Worm (Caenorhabditis elegans) whole organism, L1 larva: ENCODE measurements around the gene gpa-8.

Experiments used
- C04F5.9 ChIP-seq: sonication (generic microtip); optimal IDR thresholded peaks from 2 replicates; lab custom pipeline; 2016; ENCODE audit warnings: missing genetic modification characterization, missing compliant biosample characterization
- alr-1 ChIP-seq: fragments of 200-800 bp; sonication (Bioruptor generic); optimal IDR thresholded peaks from 2 replicates; lab custom pipeline; 2018; ENCODE audit warnings: borderline replicate concordance, mild to moderate bottlenecking, missing genetic modification characterization, missing compliant biosample characterization
- blmp-1 ChIP-seq: fragments of 150-350 bp; optimal IDR thresholded peaks from 2 replicates; lab custom pipeline; 2014; ENCODE audit warnings: missing biosample characterization, missing genetic modification characterization
- ceh-63 ChIP-seq: fragments of 200-800 bp; sonication (Bioruptor generic); optimal IDR thresholded peaks from 2 replicates; lab custom pipeline; 2018; ENCODE audit warnings: mild to moderate bottlenecking, missing genetic modification characterization, missing compliant biosample characterization
- ceh-8 ChIP-seq: fragments of 200-800 bp; sonication (Bioruptor generic); optimal IDR thresholded peaks from 2 replicates; lab custom pipeline; 2018; ENCODE audit warnings: mild to moderate bottlenecking, missing genetic modification characterization, moderate library complexity, missing compliant biosample characterization
- ces-1 ChIP-seq: fragments of 150-350 bp; optimal IDR thresholded peaks from 2 replicates; lab custom pipeline; 2014; ENCODE audit warnings: missing biosample characterization, missing genetic modification reagents, missing genetic modification characterization
- dsc-1 ChIP-seq: sonication (generic microtip); optimal IDR thresholded peaks from 2 replicates; lab custom pipeline; 2016; ENCODE audit warnings: mild to moderate bottlenecking, missing genetic modification characterization, missing compliant biosample characterization
- elt-3 ChIP-seq, 6 experiments: fragments of 150-350 bp in 1 of 6; sonication (generic microtip); optimal IDR thresholded peaks; 2 replicates each; lab custom pipeline; 2017 to 2018; ENCODE audit warnings: missing biosample characterization in 6 of 6, missing genetic modification characterization in 6 of 6, inconsistent platforms in 1 of 6
- fkh-10 ChIP-seq: sonication (generic microtip); optimal IDR thresholded peaks from 2 replicates; lab custom pipeline; 2017; ENCODE audit warnings: missing biosample characterization, missing genetic modification reagents, missing genetic modification characterization
- fkh-4 ChIP-seq: sonication (generic microtip); optimal IDR thresholded peaks from 2 replicates; lab custom pipeline; 2016; ENCODE audit warnings: missing compliant biosample characterization, missing genetic modification characterization, borderline replicate concordance
- fos-1 ChIP-seq: fragments of 150-350 bp; optimal IDR thresholded peaks from 2 replicates; lab custom pipeline; 2014; ENCODE audit warnings: missing biosample characterization, missing genetic modification characterization
- hlh-17 ChIP-seq: fragments of 200-800 bp; sonication (Bioruptor generic); optimal IDR thresholded peaks from 2 replicates; lab custom pipeline; 2018; ENCODE audit warnings: missing genetic modification characterization, mild to moderate bottlenecking, missing compliant biosample characterization, moderate library complexity, borderline replicate concordance
- hlh-4 ChIP-seq: sonication (generic microtip); optimal IDR thresholded peaks from 2 replicates; lab custom pipeline; 2016; ENCODE audit warnings: mild to moderate bottlenecking, missing genetic modification characterization, missing compliant biosample characterization
- hpl-2 ChIP-seq: fragments of 150-350 bp; optimal IDR thresholded peaks from 2 replicates; lab custom pipeline; 2014; ENCODE audit warnings: missing biosample characterization, missing genetic modification reagents, missing genetic modification characterization
- irx-1 ChIP-seq: sonication (generic microtip); optimal IDR thresholded peaks from 2 replicates; lab custom pipeline; 2016; ENCODE audit warnings: missing genetic modification characterization, missing compliant biosample characterization
- jun-1 ChIP-seq: fragments of 150-350 bp; optimal IDR thresholded peaks from 2 replicates; lab custom pipeline; 2014; ENCODE audit warnings: missing biosample characterization, missing genetic modification reagents, missing genetic modification characterization
- lin-14 ChIP-seq: fragments of 200-800 bp; sonication (Bioruptor generic); optimal IDR thresholded peaks from 2 replicates; lab custom pipeline; 2018; ENCODE audit warnings: mild to moderate bottlenecking, missing genetic modification characterization, moderate library complexity, missing compliant biosample characterization
- lin-15B ChIP-seq: fragments of 150-350 bp; sonication (generic microtip); optimal IDR thresholded peaks from 3 replicates; lab custom pipeline; 2014; ENCODE audit warnings: missing biosample characterization, missing genetic modification characterization
- lir-3 ChIP-seq: sonication (generic microtip); optimal IDR thresholded peaks from 2 replicates; lab custom pipeline; 2016; ENCODE audit warnings: mild to moderate bottlenecking, missing genetic modification characterization, moderate library complexity, missing compliant biosample characterization; ENCODE audit not compliant: poor library complexity
- lsy-2 ChIP-seq, 2 experiments: fragments of 150-350 bp; optimal IDR thresholded peaks; 2 replicates each; lab custom pipeline; 2014; ENCODE audit warnings: missing biosample characterization in 2 of 2, missing genetic modification characterization in 2 of 2
- mep-1 ChIP-seq: fragments of 150-350 bp; optimal IDR thresholded peaks from 2 replicates; lab custom pipeline; 2014; ENCODE audit warnings: missing biosample characterization, missing genetic modification characterization
- nhr-11 ChIP-seq: fragments of 150-350 bp; optimal IDR thresholded peaks from 2 replicates; lab custom pipeline; 2014; ENCODE audit warnings: missing biosample characterization, missing genetic modification characterization
- nhr-20 ChIP-seq: sonication (generic microtip); optimal IDR thresholded peaks from 2 replicates; lab custom pipeline; 2016; ENCODE audit warnings: mild to moderate bottlenecking, missing genetic modification characterization, missing compliant biosample characterization
- nhr-28 ChIP-seq: fragments of 150-350 bp; optimal IDR thresholded peaks from 2 replicates; lab custom pipeline; 2014; ENCODE audit warnings: missing biosample characterization, missing genetic modification characterization
- nhr-76 ChIP-seq: sonication (generic microtip); optimal IDR thresholded peaks from 2 replicates; lab custom pipeline; 2017; ENCODE audit warnings: missing biosample characterization, missing genetic modification characterization
- nhr-85 ChIP-seq: sonication (generic microtip); peaks from one replicate; lab custom pipeline; 2016; ENCODE audit warnings: missing genetic modification characterization, inconsistent platforms, missing compliant biosample characterization
- pqm-1 ChIP-seq: sonication (generic microtip); optimal IDR thresholded peaks from 3 replicates; lab custom pipeline; 2017; ENCODE audit warnings: missing biosample characterization, missing genetic modification characterization
- snu-23 ChIP-seq: sonication (generic microtip); optimal IDR thresholded peaks from 2 replicates; lab custom pipeline; 2016; ENCODE audit warnings: missing genetic modification characterization, missing compliant biosample characterization
- sox-4 ChIP-seq: sonication (generic microtip); optimal IDR thresholded peaks from 2 replicates; lab custom pipeline; 2016; ENCODE audit warnings: missing genetic modification characterization, missing compliant biosample characterization
- tbx-2 ChIP-seq: sonication (generic microtip); optimal IDR thresholded peaks from 2 replicates; lab custom pipeline; 2016; ENCODE audit warnings: missing genetic modification characterization, missing compliant biosample characterization
- unc-30 ChIP-seq: sonication (generic microtip); optimal IDR thresholded peaks from 2 replicates; lab custom pipeline; 2017; ENCODE audit warnings: missing biosample characterization, missing genetic modification characterization
- unc-86 ChIP-seq: sonication (generic microtip); optimal IDR thresholded peaks from 2 replicates; lab custom pipeline; 2016; ENCODE audit warnings: missing genetic modification characterization, missing compliant biosample characterization
- vab-15 ChIP-seq: sonication (generic microtip); optimal IDR thresholded peaks from 2 replicates; lab custom pipeline; 2017; ENCODE audit warnings: missing genotype, mild to moderate bottlenecking, missing genetic modification characterization, missing compliant biosample characterization
- zip-4 ChIP-seq: fragments of 200-800 bp; sonication (Bioruptor generic); optimal IDR thresholded peaks from 2 replicates; lab custom pipeline; 2018; ENCODE audit warnings: mild to moderate bottlenecking, missing genetic modification characterization, moderate library complexity, missing compliant biosample characterization
- ztf-11 ChIP-seq, 2 experiments: sonication (generic microtip); optimal IDR thresholded peaks; 2 replicates each; lab custom pipeline; 2016 to 2017; ENCODE audit warnings: missing genetic modification characterization in 2 of 2, missing biosample characterization in 1 of 2, missing compliant biosample characterization in 1 of 2

gpa-8 gene

ce11 chrV:12667926-12668325 is 27.6 kb upstream of the gpa-8 start, which contains the start of gene W05B10.4:
Gene W05B10.4 (plus strand): TSS chrV:12668226.
- TF ChIP-seq sox-4 (tag; lab: Kevin White, UChicago), result no peak
- TF ChIP-seq blmp-1, result peak; percentile 5

- TF ChIP-seq lin-14 (GFP tag; lab: Kevin White, UChicago), result peak; percentile 51
- TF ChIP-seq nhr-85 (tag; lab: Kevin White, UChicago), result peak; percentile 65
- peak; percentile 25 for TF ChIP-seq nhr-20 (tag; lab: Kevin White, UChicago)
- no peak for TF ChIP-seq mep-1 (tag; lab: Kevin White, UChicago)
- TF ChIP-seq blmp-1, result peak; percentile 35
- no peak for TF ChIP-seq ceh-63 (GFP tag; lab: Kevin White, UChicago)
- no peak for TF ChIP-seq lsy-2 (tag; optimal IDR thresholded peaks at IDR 0.05; lab: Kevin White, UChicago)
- TF ChIP-seq elt-3 (tag; optimal IDR thresholded peaks at IDR 0.05; lab: Kevin White, UChicago), result peak in 3 of 6 experiments; percentile 37 to 57 (median 40)
- TF ChIP-seq, all 84 proteins: peak for 5
These were observed 27.1 kb upstream of the gpa-8 start for ce11 chrV:12667397-12667796.

ce11 chrV:12663386-12663785 is 23.1 kb upstream of the gpa-8 start:
- TF ChIP-seq tbx-2 (tag; lab: Kevin White, UChicago) (no peak), lsy-2 (tag; optimal IDR thresholded peaks at IDR 0.05; lab: Kevin White, UChicago) (no peak), fos-1 (no peak), dsc-1 (tag; lab: Kevin White, UChicago) (peak; percentile 90), sox-4 (tag; lab: Kevin White, UChicago) (no peak), ces-1 (no peak), nhr-11 (no peak), C04F5.9 (tag; lab: Kevin White, UChicago) (no peak), lir-3 (no peak), unc-30 (tag; lab: Kevin White, UChicago) (no peak), jun-1 (no peak), ceh-63 (GFP tag; lab: Kevin White, UChicago) (no peak), hlh-17 (GFP tag; lab: Kevin White, UChicago) (no peak), hpl-2 (GFP tag; lab: Kevin White, UChicago) (no peak), fkh-10 (GFP tag; lab: Kevin White, UChicago) (no peak), blmp-1 (peak; percentile 21), zip-4 (GFP tag; lab: Kevin White, UChicago) (no peak), fkh-4 (tag; lab: Kevin White, UChicago) (peak; percentile 60)

- TF ChIP-seq irx-1 (tag; lab: Kevin White, UChicago) (no peak), nhr-20 (tag; lab: Kevin White, UChicago) (no peak), nhr-28 (tag; lab: Kevin White, UChicago) (no peak), nhr-85 (tag; lab: Kevin White, UChicago) (no peak), lin-15B (tag; lab: Kevin White, UChicago) (no peak), unc-86 (tag; lab: Kevin White, UChicago) (no peak), fos-1 (no peak), vab-15 (tag; lab: Kevin White, UChicago) (no peak), ceh-8 (no peak), mep-1 (tag; lab: Kevin White, UChicago) (no peak)
These were observed 21.3 kb upstream of the gpa-8 start, which contains the start of gene W05B10.3 for ce11 chrV:12661619-12662018. Gene W05B10.3 (minus strand): TSS chrV:12661719.

ce11 chrV:12660280-12660818 is 20.1 kb upstream of the gpa-8 start, which contains the start of gene his-74:
Gene his-74 (minus strand): TSS chrV:12660330.
- no peak for TF ChIP-seq alr-1 (tag; lab: Kevin White, UChicago)
- no peak for TF ChIP-seq nhr-76
- no peak for TF ChIP-seq snu-23
- TF ChIP-seq hlh-4, result no peak
- TF ChIP-seq pqm-1 (tag; lab: Kevin White, UChicago), result no peak
- no peak for TF ChIP-seq zip-4 (GFP tag; lab: Kevin White, UChicago)
- no peak for TF ChIP-seq ztf-11 (tag; optimal IDR thresholded peaks at IDR 0.05; lab: Kevin White, UChicago)
- TF ChIP-seq C04F5.9 (tag; lab: Kevin White, UChicago), result no peak
